Worm (Caenorhabditis elegans): ENCODE measurements around the gene C56G2.15.

The C56G2.15 gene

DNA sequence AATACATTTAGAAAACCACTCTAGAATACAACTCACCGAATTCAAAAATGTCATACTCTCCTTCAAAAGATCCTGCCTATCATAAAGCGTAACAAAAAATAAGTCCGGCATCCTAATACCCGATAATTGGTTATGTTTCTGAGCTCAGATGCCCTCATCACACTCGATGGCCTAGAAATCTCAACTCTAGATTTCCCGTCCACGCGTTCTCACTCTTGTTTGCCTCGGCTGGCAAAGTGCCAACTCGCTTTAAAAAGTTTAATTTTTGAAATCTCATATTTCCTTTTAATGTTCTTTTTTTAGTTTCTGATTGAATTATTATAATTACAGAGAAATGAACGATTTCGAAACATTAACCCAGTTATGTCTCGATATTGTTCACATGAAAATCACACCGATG is at the start of gene C56G2.15, which contains the start of gene thoc-2:
C56G2.15 (minus strand) TSS at position 188 of the 400 bp plus-strand sequence.
thoc-2 (plus strand) TSS at position 331 of the 400 bp plus-strand sequence.
- no peak for TF ChIP-seq hmbx-1 (tag; optimal IDR thresholded peaks at IDR 0.05)
- no peak for TF ChIP-seq hmg-4 (GFP tag; optimal IDR thresholded peaks at IDR 0.05)
- TF ChIP-seq ama-1 (optimal IDR thresholded peaks at IDR 0.05) = no peak
- no peak for TF ChIP-seq sea-1 (GFP tag; conservative IDR thresholded peaks at IDR 0.05)
- no peak for TF ChIP-seq B0310.2 (tag; optimal IDR thresholded peaks at IDR 0.05)
- TF ChIP-seq F13C5.2 (tag; optimal IDR thresholded peaks at IDR 0.05) = no peak
- no peak for TF ChIP-seq tra-4 (tag; optimal IDR thresholded peaks at IDR 0.05)

DNA sequence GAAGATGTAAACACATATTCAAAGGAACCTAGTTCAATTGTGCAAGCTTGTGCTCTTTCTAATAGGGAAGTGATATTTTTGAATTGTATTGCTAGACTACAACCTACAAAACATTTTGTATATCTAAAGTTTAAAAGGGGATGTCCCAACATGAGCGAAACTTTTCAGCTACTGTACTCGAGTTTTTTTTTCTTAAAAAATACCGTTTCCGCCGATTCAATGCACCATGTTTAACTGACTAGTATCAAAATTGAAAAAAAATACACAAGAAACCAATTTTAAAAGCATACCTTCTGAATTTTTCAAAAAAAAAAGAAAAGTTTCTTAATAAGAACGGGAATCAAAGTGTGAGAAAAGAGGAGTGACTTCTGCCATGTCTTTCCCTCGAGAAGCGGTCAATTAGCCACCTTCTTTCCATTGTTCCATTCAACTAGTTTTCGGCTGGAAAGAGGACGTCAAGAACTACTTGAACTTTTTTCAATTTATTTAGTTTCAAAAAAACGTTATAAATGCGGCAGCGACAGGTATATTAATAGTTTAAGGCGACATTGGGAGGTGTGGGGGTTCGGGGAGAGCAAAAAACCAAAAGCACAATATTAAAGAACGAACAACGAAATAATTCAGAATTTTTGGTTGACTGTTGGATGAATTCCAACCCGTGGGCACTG is 47.7 kb upstream of the C56G2.15 start, which contains the start of gene nas-4:
nas-4 (minus strand) TSS at position 351 of the 668 bp plus-strand sequence.
- TF ChIP-seq aly-1 (tag; optimal IDR thresholded peaks at IDR 0.05) (no peak), ceh-13 (GFP tag; optimal IDR thresholded peaks at IDR 0.05) (no peak), flt-1 (GFP tag; IDR thresholded peaks at IDR 0.05) (no peak), scrt-1 (GFP tag; IDR thresholded peaks at IDR 0.05) (no peak), hnd-1 (tag; optimal IDR thresholded peaks at IDR 0.05) (no peak), ama-1 (optimal IDR thresholded peaks at IDR 0.05) (no peak), tbx-11 (GFP tag; IDR thresholded peaks at IDR 0.05) (no peak), sea-1 (GFP tag; conservative IDR thresholded peaks at IDR 0.05) (no peak), ets-7 (tag; optimal IDR thresholded peaks at IDR 0.05) (no peak), hmg-4 (GFP tag; optimal IDR thresholded peaks at IDR 0.05) (no peak), tbx-37 (GFP tag; conservative IDR thresholded peaks at IDR 0.05) (no peak), ceh-36 (tag; optimal IDR thresholded peaks at IDR 0.05) (no peak), pes-1 (GFP tag; IDR thresholded peaks at IDR 0.05) (no peak), hmbx-1 (tag; optimal IDR thresholded peaks at IDR 0.05) (no peak), tra-4 (tag; optimal IDR thresholded peaks at IDR 0.05) (no peak), B0310.2 (tag; optimal IDR thresholded peaks at IDR 0.05) (no peak), F13C5.2 (tag; optimal IDR thresholded peaks at IDR 0.05) (no peak)

DNA sequence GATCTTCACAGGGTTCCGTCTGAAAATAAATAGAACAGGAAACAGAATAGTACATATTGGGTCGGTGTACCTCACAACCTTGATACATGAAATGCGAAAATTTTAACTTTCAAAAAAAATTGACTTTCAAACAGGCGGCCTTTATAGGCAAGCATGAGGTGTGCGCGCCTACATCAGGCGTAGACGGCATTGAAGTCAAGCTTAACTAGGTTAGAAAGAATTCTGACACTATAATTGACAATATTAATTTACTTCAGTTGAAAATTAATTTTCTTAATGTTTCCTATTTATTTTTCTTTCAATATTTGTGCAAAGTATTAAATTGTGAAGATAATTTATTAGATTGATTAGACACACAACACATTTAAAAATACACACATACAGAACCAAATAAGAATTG is 44.2 kb upstream of the C56G2.15 start, which contains the start of gene C05D11.5:
C05D11.5 (minus strand) TSS at position 101 of the 400 bp plus-strand sequence.
- TF ChIP-seq ceh-36 (tag; optimal IDR thresholded peaks at IDR 0.05) (no peak), sea-1 (GFP tag; conservative IDR thresholded peaks at IDR 0.05) (no peak), B0310.2 (tag; optimal IDR thresholded peaks at IDR 0.05) (no peak), scrt-1 (GFP tag; IDR thresholded peaks at IDR 0.05) (no peak), hnd-1 (tag; optimal IDR thresholded peaks at IDR 0.05) (no peak), tbx-37 (GFP tag; conservative IDR thresholded peaks at IDR 0.05) (no peak), pes-1 (GFP tag; IDR thresholded peaks at IDR 0.05) (no peak), F13C5.2 (tag; optimal IDR thresholded peaks at IDR 0.05) (no peak), tra-4 (tag; optimal IDR thresholded peaks at IDR 0.05) (no peak), aly-1 (tag; optimal IDR thresholded peaks at IDR 0.05) (no peak), tbx-11 (GFP tag; IDR thresholded peaks at IDR 0.05) (no peak), ceh-13 (GFP tag; optimal IDR thresholded peaks at IDR 0.05) (no peak), ama-1 (optimal IDR thresholded peaks at IDR 0.05) (no peak), flt-1 (GFP tag; IDR thresholded peaks at IDR 0.05) (no peak), hmbx-1 (tag; optimal IDR thresholded peaks at IDR 0.05) (no peak), hmg-4 (GFP tag; optimal IDR thresholded peaks at IDR 0.05) (no peak), ets-7 (tag; optimal IDR thresholded peaks at IDR 0.05) (no peak)

DNA sequence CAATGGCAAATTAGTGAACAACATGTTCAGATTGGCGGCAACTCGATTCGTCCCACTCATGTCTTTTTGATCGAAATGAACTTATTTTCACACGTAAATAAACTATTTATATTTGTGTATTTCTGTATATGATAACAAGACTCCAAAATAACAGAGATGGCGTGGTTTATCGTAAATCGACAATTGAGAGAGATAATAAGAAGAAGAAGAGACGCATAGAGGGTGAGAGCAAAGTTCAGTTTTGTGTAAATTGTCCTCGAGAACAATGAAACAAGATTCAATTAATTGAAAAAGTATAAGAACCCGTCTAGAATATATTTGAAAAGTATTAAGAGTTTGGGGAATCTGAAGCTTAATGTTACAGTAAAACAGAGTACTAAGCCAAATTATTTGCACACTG is 43.7 kb upstream of the C56G2.15 start:
- TF ChIP-seq ama-1 (optimal IDR thresholded peaks at IDR 0.05) = no peak
- no peak for TF ChIP-seq B0310.2 (tag; optimal IDR thresholded peaks at IDR 0.05)

DNA sequence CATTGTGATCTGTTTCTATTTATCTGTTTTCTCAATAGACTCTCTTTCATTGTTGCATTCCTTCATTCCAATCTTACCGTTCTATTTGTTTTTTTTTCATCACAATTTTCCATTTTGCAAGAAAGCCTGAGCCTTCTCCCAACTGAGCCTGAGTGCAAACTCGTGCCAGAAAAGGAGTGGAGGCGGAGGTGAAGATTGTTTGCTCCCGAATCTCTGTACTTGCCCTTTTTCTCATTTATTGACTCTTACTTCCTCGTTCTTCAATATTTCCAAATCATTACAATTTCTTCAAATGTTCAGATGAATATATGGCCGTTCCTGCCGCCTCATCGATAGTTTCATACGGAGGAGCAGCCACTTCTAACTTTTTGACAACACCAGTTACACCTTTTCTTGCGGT is 39.1 kb upstream of the C56G2.15 start, which contains the start of gene let-756:
let-756 (plus strand) TSS at position 301 of the 400 bp plus-strand sequence.
- TF ChIP-seq scrt-1 (GFP tag; IDR thresholded peaks at IDR 0.05) (no peak), hnd-1 (tag; optimal IDR thresholded peaks at IDR 0.05) (no peak), ceh-13 (GFP tag; optimal IDR thresholded peaks at IDR 0.05) (no peak), ets-7 (tag; optimal IDR thresholded peaks at IDR 0.05) (no peak)

DNA sequence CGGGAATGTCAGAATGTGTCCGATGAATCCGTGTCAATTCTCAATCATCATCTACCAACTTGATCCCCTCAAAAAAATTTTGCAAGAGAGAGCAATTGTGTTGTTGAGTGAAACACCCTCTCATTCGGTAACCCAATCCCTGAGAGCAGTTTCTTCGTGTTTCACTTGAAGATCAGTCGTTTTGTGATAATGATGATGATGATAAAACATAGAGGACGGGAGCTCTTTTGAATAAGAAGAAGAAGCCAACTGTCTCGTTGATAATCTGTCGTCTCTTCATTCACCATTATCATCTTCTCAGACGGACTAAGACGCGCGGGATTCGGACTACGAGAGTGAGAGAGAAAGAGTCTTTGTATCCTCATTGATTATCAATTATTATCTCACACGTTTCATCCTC is 37.4 kb upstream of the C56G2.15 start:
- TF ChIP-seq ceh-36 (tag; optimal IDR thresholded peaks at IDR 0.05) (no peak), ceh-13 (GFP tag; optimal IDR thresholded peaks at IDR 0.05) (no peak), B0310.2 (tag; optimal IDR thresholded peaks at IDR 0.05) (no peak), sea-1 (GFP tag; conservative IDR thresholded peaks at IDR 0.05) (no peak), aly-1 (tag; optimal IDR thresholded peaks at IDR 0.05) (no peak), hmbx-1 (tag; optimal IDR thresholded peaks at IDR 0.05) (no peak), tbx-11 (GFP tag; IDR thresholded peaks at IDR 0.05) (no peak), hmg-4 (GFP tag; optimal IDR thresholded peaks at IDR 0.05) (no peak), ama-1 (optimal IDR thresholded peaks at IDR 0.05) (no peak), tbx-37 (GFP tag; conservative IDR thresholded peaks at IDR 0.05) (no peak), pes-1 (GFP tag; IDR thresholded peaks at IDR 0.05) (no peak), flt-1 (GFP tag; IDR thresholded peaks at IDR 0.05) (no peak), hnd-1 (tag; optimal IDR thresholded peaks at IDR 0.05) (no peak), F13C5.2 (tag; optimal IDR thresholded peaks at IDR 0.05) (no peak), tra-4 (tag; optimal IDR thresholded peaks at IDR 0.05) (no peak)

DNA sequence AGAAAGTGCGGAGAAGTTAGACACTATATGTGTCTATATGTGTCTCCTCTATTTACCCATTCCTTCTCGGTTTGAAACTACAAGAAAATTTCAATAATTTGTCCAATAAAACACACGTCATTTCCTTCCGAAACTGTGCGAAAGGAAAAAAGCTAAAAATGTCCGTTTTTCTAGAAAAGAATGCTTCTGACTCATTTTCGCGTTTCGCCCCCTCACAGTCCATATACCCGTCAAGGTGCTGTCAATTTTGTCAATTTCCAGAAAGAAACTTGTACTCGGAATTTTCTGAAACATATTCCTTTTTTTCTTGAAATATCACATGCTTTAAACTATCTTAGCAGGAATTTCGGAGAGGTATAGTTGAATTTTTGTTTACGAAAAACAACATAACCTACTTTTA is 35.1 kb upstream of the C56G2.15 start:
- TF ChIP-seq ama-1 (optimal IDR thresholded peaks at IDR 0.05) (no peak), hmg-4 (GFP tag; optimal IDR thresholded peaks at IDR 0.05) (no peak), ceh-36 (tag; optimal IDR thresholded peaks at IDR 0.05) (no peak)

DNA sequence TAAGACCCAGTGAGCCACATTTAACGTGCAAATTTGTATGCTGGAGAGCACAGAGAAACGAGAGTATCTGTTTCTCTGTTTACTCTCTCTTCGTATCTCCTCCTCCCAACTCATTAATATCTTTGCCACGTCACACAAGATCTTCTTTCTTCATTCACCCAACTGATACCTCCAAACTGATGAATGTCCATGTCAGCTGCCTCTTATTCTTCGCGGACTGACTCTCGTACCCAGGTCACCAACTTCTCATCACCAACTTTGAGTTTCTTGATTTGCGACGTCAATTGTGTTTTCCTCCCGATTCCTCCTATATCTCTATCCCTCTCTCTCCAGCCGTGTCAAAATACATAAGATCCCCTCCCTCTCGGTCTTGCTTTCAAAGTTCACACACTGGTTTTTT is 34.6 kb upstream of the C56G2.15 start:
- no peak for TF ChIP-seq tra-4 (tag; optimal IDR thresholded peaks at IDR 0.05)
- TF ChIP-seq ama-1 (optimal IDR thresholded peaks at IDR 0.05) = no peak
- TF ChIP-seq ceh-13 (GFP tag; optimal IDR thresholded peaks at IDR 0.05) = no peak
- no peak for TF ChIP-seq B0310.2 (tag; optimal IDR thresholded peaks at IDR 0.05)
- no peak for TF ChIP-seq F13C5.2 (tag; optimal IDR thresholded peaks at IDR 0.05)
- TF ChIP-seq hnd-1 (tag; optimal IDR thresholded peaks at IDR 0.05) = no peak
- no peak for TF ChIP-seq flt-1 (GFP tag; IDR thresholded peaks at IDR 0.05)
- TF ChIP-seq scrt-1 (GFP tag; IDR thresholded peaks at IDR 0.05) = no peak
- no peak for TF ChIP-seq hmg-4 (GFP tag; optimal IDR thresholded peaks at IDR 0.05)
- TF ChIP-seq aly-1 (tag; optimal IDR thresholded peaks at IDR 0.05) = no peak
- TF ChIP-seq tbx-11 (GFP tag; IDR thresholded peaks at IDR 0.05) = no peak
- TF ChIP-seq tbx-37 (GFP tag; conservative IDR thresholded peaks at IDR 0.05) = no peak
- no peak for TF ChIP-seq ets-7 (tag; optimal IDR thresholded peaks at IDR 0.05)
- no peak for TF ChIP-seq pes-1 (GFP tag; IDR thresholded peaks at IDR 0.05)

Data from whole organism, early embryonic.